Fruit fly (Drosophila melanogaster) ovary, adult (tissue): ENCODE results near the gene CG14210.

Experiments used
- CG17801 ChIP-seq: fragments of 200-800 bp; optimal IDR thresholded peaks from 2 replicates; lab custom pipeline; 2019; ENCODE audit warnings: missing biosample characterization, mild to moderate bottlenecking, missing genetic modification characterization, moderate library complexity; ENCODE audit not compliant: partially characterized antibody

Gene CG14210

DNA sequence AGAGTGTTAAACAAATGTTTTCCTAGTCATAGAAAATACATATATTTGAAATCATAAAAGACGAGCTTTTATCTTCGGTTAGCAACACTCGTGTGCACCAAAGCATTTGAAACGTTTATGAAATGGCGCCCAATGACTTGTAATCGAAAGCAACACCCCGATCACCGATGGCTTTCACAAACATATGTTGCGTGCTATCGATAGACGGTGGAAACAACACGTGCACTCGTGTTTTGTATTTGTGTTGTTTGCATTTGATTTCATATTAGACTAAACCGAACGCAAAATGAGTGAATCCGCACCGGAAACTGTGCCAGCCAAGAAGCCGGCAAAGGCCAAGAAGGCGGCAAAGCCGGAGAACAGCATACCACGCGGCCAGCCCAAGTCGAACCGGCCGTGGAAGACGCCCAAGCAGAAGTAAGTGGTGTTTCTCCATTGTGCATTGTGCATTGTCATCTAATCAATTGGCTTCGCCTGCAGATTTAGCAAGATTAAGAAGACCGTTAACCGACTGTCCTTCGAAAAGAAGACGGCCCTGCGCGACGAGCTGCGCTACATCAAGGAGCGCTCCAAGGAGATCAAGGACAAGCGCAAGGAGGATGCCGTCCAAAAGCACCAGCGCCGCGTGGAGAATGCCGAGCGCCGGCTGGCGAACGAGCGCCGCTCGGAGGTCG, at the start of gene CG14210:
Gene CG14210 (plus strand): TSS at position 207 of the 674 bp plus-strand sequence.
- TF ChIP-seq CG17801 (GFP tag; lab: Kevin White, UChicago) = no peak

DNA sequence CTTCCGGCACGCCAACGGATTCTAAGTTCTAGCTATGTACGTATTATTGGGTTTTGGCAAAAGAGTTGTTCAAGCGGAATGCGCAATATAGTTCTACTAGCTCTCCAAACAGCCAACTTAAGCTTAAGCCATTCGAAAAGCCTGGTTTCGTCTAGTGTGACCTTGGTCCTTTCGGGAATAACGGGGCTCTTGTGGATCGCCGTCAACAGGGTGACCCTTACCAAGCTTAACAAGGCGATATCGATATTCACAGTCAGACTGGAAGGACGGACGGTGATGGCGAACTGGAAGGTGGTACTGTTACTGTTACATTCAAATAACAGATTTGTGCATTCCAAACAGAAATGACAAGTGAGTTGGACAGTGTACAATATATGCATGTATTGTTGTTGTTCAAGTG, 42.3 kb upstream of the CG14210 start:
- no peak for TF ChIP-seq CG17801 (GFP tag; lab: Kevin White, UChicago)

DNA sequence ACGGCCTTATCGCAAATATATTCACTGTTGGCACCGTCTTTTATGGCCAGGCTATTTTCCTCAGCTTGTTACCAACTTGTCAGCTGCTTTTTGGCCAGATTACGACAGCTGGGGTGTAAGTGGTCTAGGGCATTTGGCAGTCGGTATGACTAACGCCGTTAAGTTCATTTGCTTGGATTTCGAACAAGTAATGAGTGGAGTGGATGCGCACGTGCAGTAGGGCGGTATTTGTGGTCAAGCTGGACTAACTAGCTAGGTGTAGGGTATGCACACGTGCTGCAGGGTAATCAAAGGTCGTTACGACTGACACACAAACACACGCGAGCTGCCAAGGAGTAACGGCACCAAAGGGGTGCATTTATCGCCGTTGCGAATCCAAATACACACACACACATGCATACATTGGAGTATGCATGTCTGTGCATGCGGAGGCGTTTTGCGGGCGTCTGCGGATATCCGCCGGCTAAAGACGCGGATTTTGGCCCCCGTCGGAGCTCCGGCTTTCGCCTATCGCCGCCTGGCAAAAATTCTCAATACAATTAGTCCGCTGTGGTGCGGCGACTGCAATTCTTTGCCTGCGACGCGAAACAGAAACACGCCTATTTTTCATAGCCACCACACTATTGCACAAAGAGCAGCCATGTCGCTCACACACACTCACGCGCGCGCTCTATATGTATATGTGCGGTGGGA, 37.9 kb upstream of the CG14210 start:
- peak; percentile 28 for TF ChIP-seq CG17801 (GFP tag; lab: Kevin White, UChicago)

DNA sequence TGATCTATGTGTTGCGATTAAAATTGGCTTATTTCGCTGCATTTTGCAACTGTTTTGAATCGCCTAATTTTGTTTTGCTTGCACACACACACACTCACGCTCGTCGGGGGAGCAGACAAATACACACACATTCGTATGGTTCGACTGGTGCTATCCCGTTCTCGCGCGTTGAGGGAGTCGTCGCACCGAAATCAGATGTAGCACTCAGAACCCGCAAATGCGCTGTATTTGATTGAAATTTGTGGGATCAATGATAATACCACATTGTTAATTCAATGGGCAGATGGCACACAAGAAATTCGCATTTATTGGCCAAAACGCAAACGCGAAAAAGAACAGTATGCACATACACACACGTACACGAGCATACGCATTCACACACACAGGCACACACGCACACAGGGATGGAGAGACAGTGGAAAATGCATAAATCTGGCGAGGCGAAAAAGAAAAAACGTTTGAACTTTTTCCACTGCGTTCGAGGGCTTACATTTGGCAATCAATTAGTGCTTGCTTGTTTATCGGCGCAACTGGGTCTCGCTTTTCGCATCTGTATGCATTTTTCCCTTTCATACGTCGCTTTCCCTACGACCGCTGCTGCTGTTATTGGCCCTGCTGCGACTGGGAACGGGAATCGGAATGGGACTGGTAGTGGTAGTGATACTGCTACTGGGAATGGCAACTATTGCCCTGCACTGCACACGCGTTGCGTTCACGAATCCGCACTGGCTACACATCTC, 36.9 kb upstream of the CG14210 start:
- peak; percentile 31 for TF ChIP-seq CG17801 (GFP tag; lab: Kevin White, UChicago)

DNA sequence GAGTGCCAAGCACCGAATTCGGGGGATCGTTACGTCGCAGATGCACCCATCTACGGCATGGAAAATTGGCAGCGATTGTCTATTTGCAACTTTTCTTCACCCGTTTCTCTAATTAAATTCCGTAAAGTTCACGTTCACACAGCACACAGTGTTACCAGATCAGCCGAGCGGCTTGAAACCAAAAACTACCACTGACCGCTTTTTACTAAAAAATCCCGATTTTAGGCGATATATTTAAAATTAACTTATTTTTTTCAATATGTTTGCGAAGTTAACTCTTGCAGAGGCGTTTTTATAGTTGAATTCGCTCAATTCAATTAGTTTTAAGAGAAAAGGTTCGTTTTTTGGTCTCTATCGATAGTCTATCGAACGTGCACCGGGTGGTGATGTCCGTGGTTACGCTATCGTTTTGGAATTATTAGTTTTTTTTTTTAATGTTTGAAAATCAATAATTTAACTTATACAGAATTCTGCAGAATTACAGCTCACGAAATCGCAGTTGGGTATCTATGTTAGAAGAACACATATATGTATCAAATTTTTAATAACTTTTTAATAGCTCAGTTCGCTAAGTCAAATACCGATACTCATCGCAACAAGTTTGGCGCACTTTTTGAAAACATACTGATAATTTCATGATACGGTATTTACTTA, 36.2 kb upstream of the CG14210 start, which contains the start of gene Tao:
Gene Tao (minus strand): TSS at position 153 of the 654 bp plus-strand sequence.
- no peak for TF ChIP-seq CG17801 (GFP tag; lab: Kevin White, UChicago)

DNA sequence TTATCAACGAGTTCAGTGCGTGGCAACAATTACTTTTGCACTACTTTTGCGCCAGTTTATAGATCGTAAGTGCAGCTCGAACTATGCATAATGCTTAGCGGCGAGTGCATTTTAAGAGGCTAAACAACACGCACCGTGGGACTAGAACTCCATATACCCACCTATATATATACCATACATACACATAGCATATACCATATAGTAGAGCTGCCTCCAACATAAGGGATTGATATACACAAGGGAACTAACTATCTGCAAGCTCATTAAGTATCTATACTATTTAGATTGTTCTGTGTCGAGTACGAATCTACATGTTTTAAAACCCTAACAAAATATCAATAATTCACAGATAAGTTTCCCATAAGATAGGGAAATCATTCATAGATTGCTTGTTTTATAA, 34.1 kb upstream of the CG14210 start, which contains the start of gene CG14218:
Gene CG14218 (minus strand): TSS at position 101 of the 400 bp plus-strand sequence.
- no peak for TF ChIP-seq CG17801 (GFP tag; lab: Kevin White, UChicago)

DNA sequence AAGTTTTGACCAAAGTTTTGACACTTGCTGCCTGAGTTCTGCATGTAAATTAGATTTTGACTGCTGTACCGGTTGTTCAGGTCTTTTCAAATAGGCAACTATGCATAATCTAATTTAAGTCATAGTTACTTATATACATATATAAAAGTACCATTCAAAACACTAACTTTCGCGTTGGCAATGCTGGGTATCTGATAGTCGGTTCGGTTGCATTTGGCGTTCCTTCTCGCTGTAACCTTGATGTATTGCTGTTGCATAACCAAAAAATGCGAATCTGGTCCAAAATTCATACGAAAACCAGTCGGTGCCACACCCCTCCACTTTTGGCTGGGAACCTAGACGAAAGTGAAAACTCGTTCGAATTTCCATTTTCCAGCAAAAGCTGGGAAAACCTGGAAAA, 33.3 kb upstream of the CG14210 start:
- TF ChIP-seq CG17801 (GFP tag; lab: Kevin White, UChicago) = no peak

DNA sequence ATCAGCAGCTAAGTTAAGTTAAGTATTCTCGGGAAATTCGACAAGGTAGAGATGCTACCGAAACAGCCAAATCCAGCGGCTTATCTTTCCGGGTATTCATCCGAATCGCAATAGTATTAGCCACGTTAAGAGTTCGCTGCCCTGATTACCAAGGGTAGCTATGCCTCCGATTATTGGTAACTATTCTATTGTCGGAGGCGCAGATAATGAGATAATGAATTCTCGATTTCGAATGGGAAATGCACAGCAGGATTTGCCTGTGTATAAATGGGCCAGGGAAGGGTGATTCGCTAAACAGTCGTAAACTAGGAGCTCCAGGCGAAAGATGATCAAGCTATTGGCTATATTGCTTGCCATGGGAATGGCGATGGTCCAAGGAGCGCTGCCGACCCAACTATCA, 32.7 kb upstream of the CG14210 start, which contains the start of gene CG14204:
Gene CG14204 (plus strand): TSS at position 301 of the 400 bp plus-strand sequence.
- no peak for TF ChIP-seq CG17801 (GFP tag; lab: Kevin White, UChicago)

DNA sequence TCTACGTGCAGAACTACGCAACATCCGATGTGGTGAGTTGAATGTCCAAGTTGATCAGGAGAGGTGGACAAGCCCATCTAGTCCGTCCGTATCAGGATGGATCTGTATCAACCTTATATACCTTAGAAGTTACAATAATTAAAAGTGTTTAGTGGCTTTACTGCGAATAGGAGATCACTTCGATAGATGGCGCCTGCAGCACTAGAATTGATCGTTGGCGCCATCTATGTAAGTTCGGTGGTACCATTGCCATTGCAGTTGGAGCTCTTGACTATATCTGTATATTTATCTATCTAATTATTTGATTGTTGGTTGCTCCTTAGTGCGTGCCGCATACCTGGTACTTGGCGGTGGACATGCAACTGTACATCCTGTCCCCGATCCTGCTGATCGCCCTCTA, 30.9 kb upstream of the CG14210 start:
- TF ChIP-seq CG17801 (GFP tag; lab: Kevin White, UChicago) = no peak

DNA sequence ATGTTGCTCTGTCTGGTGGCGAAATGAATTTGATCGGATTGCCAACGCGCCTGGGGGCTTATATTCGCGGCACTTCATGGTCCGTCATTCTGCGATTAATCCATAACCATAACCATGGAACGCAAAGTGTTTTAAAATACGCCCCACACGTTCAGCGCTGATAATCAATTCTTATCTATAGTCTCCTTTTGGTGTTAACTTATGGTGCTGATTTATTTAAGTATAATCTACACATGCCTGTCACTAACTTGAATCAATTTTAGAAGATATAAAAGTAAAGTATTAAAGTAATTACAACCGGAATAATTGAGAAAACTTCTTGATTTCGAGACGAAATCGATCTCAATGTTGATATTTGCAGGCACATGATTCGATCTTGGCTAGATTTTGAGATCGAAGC, 25.9 kb upstream of the CG14210 start, which contains the start of gene CG14219:
Gene CG14219 (minus strand): TSS at position 101 of the 400 bp plus-strand sequence.
- TF ChIP-seq CG17801 (GFP tag; lab: Kevin White, UChicago) = no peak

DNA sequence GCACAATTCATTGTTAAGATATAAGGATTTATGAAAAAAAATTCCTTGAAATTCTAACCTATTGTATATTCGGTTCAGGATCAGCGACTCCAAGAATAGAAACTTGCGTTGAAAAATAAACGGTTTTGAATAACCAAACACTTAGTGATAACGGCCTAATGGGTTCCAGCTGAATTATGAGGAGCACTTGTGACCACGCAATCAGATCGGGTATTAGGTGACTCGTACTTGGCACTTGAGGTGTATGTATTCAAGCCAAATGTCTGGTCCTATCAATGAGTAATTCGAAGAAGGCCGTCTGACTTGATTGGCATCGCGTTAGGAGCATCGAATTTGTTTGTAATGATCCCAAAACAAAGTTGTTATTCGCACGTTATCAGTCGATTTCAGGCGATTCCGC, 25.4 kb upstream of the CG14210 start:
- no peak for TF ChIP-seq CG17801 (GFP tag; lab: Kevin White, UChicago)

DNA sequence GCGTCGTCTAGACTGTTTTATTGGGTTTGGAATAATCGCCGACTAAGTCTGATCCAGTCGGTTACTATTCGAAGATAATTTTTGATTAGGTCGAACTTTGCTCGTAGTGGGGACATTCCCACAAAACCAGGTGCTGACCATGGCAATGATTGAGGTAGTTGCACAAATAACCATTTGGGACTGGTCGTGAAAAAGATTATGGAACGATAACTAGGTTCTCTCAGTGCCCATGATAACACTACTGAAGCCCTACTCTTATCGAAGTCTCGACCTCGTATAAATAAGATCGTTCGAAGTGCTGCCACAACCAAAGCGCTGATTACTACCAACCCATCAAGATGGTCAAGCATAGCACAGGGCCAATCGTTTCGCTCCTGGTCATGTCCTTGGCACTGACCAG, 23.7 kb upstream of the CG14210 start, which contains the start of gene CG14205:
Gene CG14205 (plus strand): TSS at position 301 of the 400 bp plus-strand sequence.
- no peak for TF ChIP-seq CG17801 (GFP tag; lab: Kevin White, UChicago)

DNA sequence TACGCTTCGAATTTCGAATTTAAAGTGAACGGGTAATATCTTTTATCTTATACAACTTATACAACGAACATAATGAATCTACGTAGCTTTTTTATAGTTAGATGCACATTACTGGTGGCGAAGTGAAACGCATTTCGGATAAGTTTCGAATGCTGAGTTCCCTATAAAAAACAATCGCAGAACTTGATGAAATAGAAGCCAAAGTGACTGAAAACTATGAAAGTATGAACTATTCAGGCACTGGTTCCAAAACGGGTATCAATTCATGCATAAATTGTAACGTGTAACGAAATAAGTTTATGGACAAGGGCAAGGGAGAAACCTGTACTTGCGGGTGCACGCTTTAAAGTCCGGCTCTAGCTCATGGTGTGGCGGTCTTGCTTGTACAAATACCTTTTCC, 20.1 kb upstream of the CG14210 start:
- no peak for TF ChIP-seq CG17801 (GFP tag; lab: Kevin White, UChicago)

DNA sequence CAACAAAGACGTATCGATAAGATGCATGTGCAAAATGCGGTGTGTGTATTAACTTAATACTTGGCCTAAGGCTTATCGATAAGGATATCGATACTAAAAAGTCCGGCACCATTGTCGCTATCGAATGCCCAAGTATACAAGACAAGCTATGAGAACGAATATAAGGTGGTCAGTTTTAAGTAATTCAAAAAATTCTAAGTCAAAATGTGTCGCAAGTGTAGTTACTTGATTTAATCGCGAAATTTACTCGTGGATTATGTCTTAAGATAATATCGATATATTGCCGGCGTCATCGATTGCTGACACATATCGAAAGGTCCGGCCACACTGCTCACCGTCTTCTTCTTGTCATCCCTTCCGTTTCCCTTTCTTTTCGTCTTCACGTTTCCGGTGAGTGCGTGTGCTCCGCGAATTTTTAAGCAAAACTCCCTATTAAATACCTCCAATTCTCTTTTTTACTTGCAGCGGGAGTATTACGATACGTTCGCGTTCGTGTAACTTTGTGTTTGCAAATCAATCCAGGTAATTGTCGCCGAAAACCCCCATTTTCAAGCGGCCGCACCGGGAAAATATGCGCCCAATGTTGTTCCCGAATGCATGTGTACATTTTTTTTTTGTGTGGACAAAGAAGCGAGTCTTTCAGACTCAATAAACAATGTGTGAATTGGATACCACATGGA, 18.2 kb upstream of the CG14210 start, which contains the start of gene RpS10b:
Gene RpS10b (plus strand): TSS at position 348 of the 680 bp plus-strand sequence.
- TF ChIP-seq CG17801 (GFP tag; lab: Kevin White, UChicago) = peak; percentile 91
